Worm (Caenorhabditis elegans) whole organism, L2 larva: ENCODE results near the gene col-88.
A peak's percentile ranks its signal among the peaks of the same experiment; 100 is the strongest.

Source experiments
- aly-2 ChIP-seq: fragments of 150-350 bp; optimal IDR thresholded peaks from 2 replicates; lab custom pipeline; 2014; ENCODE audit warnings: missing biosample characterization, missing genetic modification characterization
- ama-1 ChIP-seq: fragments of 150-350 bp; optimal IDR thresholded peaks from 2 replicates; lab custom pipeline; 2018; ENCODE audit warnings: inconsistent platforms
- elt-1 ChIP-seq: fragments of 150-350 bp; optimal IDR thresholded peaks from 2 replicates; lab custom pipeline; 2014; ENCODE audit warnings: missing biosample characterization, missing genetic modification characterization
- lin-11 ChIP-seq: fragments of 150-350 bp; sonication (generic microtip); optimal IDR thresholded peaks from 2 replicates; lab custom pipeline; 2014; ENCODE audit warnings: missing biosample characterization, missing genetic modification characterization, inconsistent platforms, mixed read lengths
- mdl-1 ChIP-seq, 2 experiments: fragments of 150-350 bp in 1 of 2; sonication (generic microtip) in 1 of 2; optimal IDR thresholded peaks; 2 replicates each; lab custom pipeline; 2017; ENCODE audit warnings: missing biosample characterization in 2 of 2, missing genetic modification characterization in 2 of 2
- nhr-10 ChIP-seq: sonication (generic microtip); optimal IDR thresholded peaks from 2 replicates; lab custom pipeline; 2017; ENCODE audit warnings: missing biosample characterization, missing genetic modification characterization
- snpc-4 ChIP-seq: fragments of 150-350 bp; optimal IDR thresholded peaks from 2 replicates; lab custom pipeline; 2014; ENCODE audit warnings: missing biosample characterization, missing genetic modification characterization
- zag-1 ChIP-seq: fragments of 150-350 bp; optimal IDR thresholded peaks from 2 replicates; lab custom pipeline; 2014; ENCODE audit warnings: missing biosample characterization, missing genetic modification characterization

DNA sequence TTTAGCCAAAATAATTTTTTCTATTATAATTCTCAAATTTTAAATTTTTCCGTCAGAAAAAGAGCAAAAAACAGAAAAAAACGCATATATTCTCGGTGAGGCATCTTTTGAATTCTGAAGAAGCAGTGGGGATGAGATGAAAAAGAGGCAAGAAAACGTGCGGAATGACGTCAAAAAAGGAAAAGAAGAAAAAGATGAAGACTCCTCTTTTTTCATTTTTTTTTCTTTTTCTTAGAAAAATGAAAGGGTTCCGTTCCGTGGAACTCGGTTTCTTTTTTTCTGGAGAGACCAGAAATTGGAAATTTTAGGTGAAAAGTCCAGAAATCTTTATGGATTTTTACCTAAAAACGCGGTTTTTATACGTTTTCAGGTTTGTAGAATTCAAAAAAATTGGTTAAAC is 10.5 kb upstream of the col-88 start:
- TF ChIP-seq nhr-10: no peak
- TF ChIP-seq aly-2 (tag; lab: Kevin White, UChicago): no peak
- TF ChIP-seq zag-1 (tag; lab: Kevin White, UChicago): peak; percentile 27
- peak in 1 of 2 experiments; percentile 60 for TF ChIP-seq mdl-1 (tag; optimal IDR thresholded peaks at IDR 0.05; lab: Kevin White, UChicago)
- TF ChIP-seq snpc-4 (tag; lab: Kevin White, UChicago): no peak
- no peak for TF ChIP-seq lin-11
- TF ChIP-seq ama-1 (lab: Kevin White, UChicago): no peak
- TF ChIP-seq elt-1 (tag; lab: Kevin White, UChicago): no peak
